Fruit fly (Drosophila melanogaster): ENCODE results near the gene Mvb12.

The Mvb12 gene

DNA sequence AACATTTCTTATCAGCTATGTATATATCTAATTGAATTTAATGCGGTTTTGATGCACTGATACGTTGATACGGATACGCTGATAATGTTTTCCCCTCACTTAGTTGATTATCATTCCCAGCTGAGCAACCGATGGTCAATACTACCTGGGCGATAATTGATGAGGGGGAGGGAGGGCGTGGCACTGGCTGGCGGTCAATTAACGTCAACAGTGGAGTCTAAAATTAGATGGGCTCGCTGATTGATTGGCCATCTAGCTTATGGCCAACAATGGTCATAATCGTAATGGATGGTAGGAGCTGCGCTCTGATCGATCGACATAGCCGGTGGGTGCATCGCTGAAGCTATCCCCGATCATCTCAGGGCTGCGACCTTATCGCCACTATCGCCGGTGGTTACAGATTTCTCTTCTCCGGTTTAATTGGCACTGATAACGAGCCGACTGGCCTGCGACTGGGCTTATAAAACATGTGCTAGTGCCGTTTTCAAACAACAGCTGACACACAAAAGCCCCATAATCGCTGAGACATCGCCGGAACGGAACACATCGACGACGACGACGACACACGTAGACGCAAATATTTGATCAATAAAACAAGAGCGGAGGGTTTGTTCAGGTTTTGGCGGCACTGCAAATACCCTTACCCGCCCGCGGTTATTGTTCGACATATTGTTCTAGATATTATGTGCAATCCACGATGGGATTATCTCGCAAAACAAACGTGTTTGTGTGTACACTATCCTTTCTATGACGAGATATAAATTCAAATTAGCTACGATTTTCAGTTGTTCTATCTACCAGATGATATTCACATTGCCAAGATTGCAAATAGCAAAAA is 17.4 kb downstream of the Mvb12 start:
- peak; percentile 4 for TF ChIP-seq Sox14 (GFP tag; optimal IDR thresholded peaks at IDR 0.05)
- TF ChIP-seq Eip78C (GFP tag): peak; percentile 37
- TF ChIP-seq Hr39 (GFP tag; optimal IDR thresholded peaks at IDR 0.05): no peak
- TF ChIP-seq fkh (GFP tag; optimal IDR thresholded peaks at IDR 0.05): peak; percentile 84
- no peak for TF ChIP-seq vri (GFP tag; optimal IDR thresholded peaks at IDR 0.05)

- TF ChIP-seq CG11762 (GFP tag; optimal IDR thresholded peaks at IDR 0.05; ENCODE audit: insufficient read depth) (no peak), svp (GFP tag) (peak; percentile 37), CG6792 (GFP tag; optimal IDR thresholded peaks at IDR 0.05) (no peak), CG3032 (tag; optimal IDR thresholded peaks at IDR 0.05) (no peak), fkh (GFP tag; optimal IDR thresholded peaks at IDR 0.05) (peak; percentile 82)
Measured at dm6 chrX:18082674-18083073, 18.4 kb downstream of the Mvb12 start.

DNA sequence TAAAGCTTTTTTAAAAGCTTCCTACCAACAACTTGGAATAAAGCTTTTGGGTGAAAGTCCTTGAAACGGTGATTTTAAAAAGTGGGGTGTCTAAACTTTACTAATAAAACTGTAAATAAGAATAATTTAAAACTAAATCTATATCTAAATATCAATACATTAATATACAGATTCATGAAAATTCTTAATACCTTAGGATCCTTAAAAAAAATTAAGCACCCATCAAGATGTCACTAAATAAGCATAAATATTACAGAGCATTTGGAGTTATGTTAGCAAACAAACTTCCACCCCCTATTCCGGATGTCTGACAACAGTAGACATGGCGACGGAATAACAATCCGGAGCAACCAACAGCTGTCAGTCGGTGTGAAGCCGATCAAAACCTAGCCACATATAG is 36.9 kb downstream of the Mvb12 start, which contains the start of gene Dhc16F:
Gene Dhc16F (plus strand): TSS at position 301 of the 400 bp plus-strand sequence.
- TF ChIP-seq acj6 (GFP tag; optimal IDR thresholded peaks at IDR 0.05): no peak
- TF ChIP-seq eg (GFP tag; IDR thresholded peaks at IDR 0.05): no peak
- TF ChIP-seq spab (GFP tag; optimal IDR thresholded peaks at IDR 0.05): no peak
- TF ChIP-seq CG16779 (tag; optimal IDR thresholded peaks at IDR 0.05): no peak
- no peak for TF ChIP-seq CG8119 (GFP tag; IDR thresholded peaks at IDR 0.05)
- no peak for TF ChIP-seq Sox102F (GFP tag; optimal IDR thresholded peaks at IDR 0.05)
- TF ChIP-seq net (GFP tag; optimal IDR thresholded peaks at IDR 0.05): no peak
- TF ChIP-seq Eip93F (GFP tag; optimal IDR thresholded peaks at IDR 0.05): no peak
- no peak for TF ChIP-seq achi (GFP tag; optimal IDR thresholded peaks at IDR 0.05)

dm6 chrX:18063144-18063772 is 37.9 kb downstream of the Mvb12 start, which contains the start of gene Sh:
Sh (minus strand) TSS chrX:18063247.
- TF ChIP-seq Smox (GFP tag; optimal IDR thresholded peaks at IDR 0.05) (no peak), pdm3 (GFP tag; optimal IDR thresholded peaks at IDR 0.05) (no peak), CG7368 (GFP tag; optimal IDR thresholded peaks at IDR 0.05) (peak; percentile 10)

dm6 chrX:18058108-18058507 is 43.0 kb downstream of the Mvb12 start:
- TF ChIP-seq topi (GFP tag; optimal IDR thresholded peaks at IDR 0.05) (no peak), CG34406 (GFP tag; optimal IDR thresholded peaks at IDR 0.05) (no peak), esn (GFP tag; optimal IDR thresholded peaks at IDR 0.05) (no peak), CG1621 (tag; optimal IDR thresholded peaks at IDR 0.05) (no peak), Lpt (GFP tag; optimal IDR thresholded peaks at IDR 0.05) (no peak), Eip78C (GFP tag) (peak; percentile 28)

DNA sequence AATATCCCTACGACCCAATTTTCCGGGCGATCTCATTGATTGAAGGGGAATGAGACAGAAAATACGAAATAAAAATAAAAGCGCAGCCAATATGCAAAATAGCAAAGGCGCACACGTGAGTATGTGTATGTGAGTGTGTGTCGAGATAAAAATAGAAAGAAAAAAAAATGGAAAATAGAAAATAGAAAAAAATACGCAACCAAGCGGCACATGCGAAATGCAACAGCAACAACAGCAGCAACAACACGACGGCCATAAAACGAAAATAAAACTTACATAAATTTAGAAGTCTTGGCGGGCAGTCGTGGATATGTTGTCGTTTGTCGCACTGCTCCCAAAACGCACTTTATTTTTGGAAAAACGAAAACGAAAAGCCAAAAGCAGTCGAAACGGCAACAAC is 43.9 kb downstream of the Mvb12 start:
- TF ChIP-seq acj6 (GFP tag; optimal IDR thresholded peaks at IDR 0.05) (no peak), fd85E (GFP tag; optimal IDR thresholded peaks at IDR 0.05) (no peak), Blimp-1 (GFP tag; optimal IDR thresholded peaks at IDR 0.05) (no peak), dsx (GFP tag; optimal IDR thresholded peaks at IDR 0.05; ENCODE audit: poor library complexity, severe bottlenecking) (no peak), CG10631 (GFP tag; optimal IDR thresholded peaks at IDR 0.05) (no peak), vri (GFP tag; optimal IDR thresholded peaks at IDR 0.05) (no peak), Eip78C (GFP tag) (no peak), pdm3 (GFP tag; optimal IDR thresholded peaks at IDR 0.05) (no peak), CG6808 (GFP tag; optimal IDR thresholded peaks at IDR 0.05) (no peak), Ets21C (GFP tag; optimal IDR thresholded peaks at IDR 0.05) (no peak), Smox (GFP tag; optimal IDR thresholded peaks at IDR 0.05) (no peak), Hr4 (GFP tag; optimal IDR thresholded peaks at IDR 0.05) (no peak), CG8319 (GFP tag; optimal IDR thresholded peaks at IDR 0.05) (no peak), CG15336 (GFP tag; IDR thresholded peaks at IDR 0.05) (peak; percentile 50), CG10669 (GFP tag; optimal IDR thresholded peaks at IDR 0.05) (no peak), Met (GFP tag; optimal IDR thresholded peaks at IDR 0.05) (no peak), CG7368 (GFP tag; optimal IDR thresholded peaks at IDR 0.05) (no peak), CG6276 (GFP tag; optimal IDR thresholded peaks at IDR 0.05) (peak; percentile 75), OdsH (GFP tag; optimal IDR thresholded peaks at IDR 0.05) (no peak), CG11294 (GFP tag; IDR thresholded peaks at IDR 0.05) (no peak), CG1621 (tag; optimal IDR thresholded peaks at IDR 0.05) (no peak)

All from whole organism, prepupa.